Worm (Caenorhabditis elegans): Measurements from ENCODE around the gene F17C11.4.

- no peak for TF ChIP-seq ceh-28 (tag; optimal IDR thresholded peaks at IDR 0.05)
- TF ChIP-seq F49E8.2 (tag; optimal IDR thresholded peaks at IDR 0.05; ENCODE audit: borderline replicate concordance), result no peak
- no peak for TF ChIP-seq unc-39 (tag; optimal IDR thresholded peaks at IDR 0.05)
- no peak for TF ChIP-seq lin-13 (GFP tag; optimal IDR thresholded peaks at IDR 0.05)
- TF ChIP-seq hmg-1.1 (GFP tag; IDR thresholded peaks at IDR 0.05), result no peak
Measured at ce11 chrV:10975091-10975490, 23.4 kb downstream of the F17C11.4 start.

Measured in whole organism, L4 larva.